Worm (Caenorhabditis elegans) whole organism, young adult: ENCODE measurements around the gene cul-1.

Source experiments
- B0035.1 ChIP-seq: sonication (generic microtip); optimal IDR thresholded peaks from 2 replicates; lab custom pipeline; 2016; ENCODE audit warnings: missing genetic modification characterization, mild to moderate bottlenecking, missing compliant biosample characterization, missing genotype, missing genetic modification reagents
- B0261.1 ChIP-seq: sonication (generic microtip); optimal IDR thresholded peaks from 2 replicates; lab custom pipeline; 2016; ENCODE audit warnings: mild to moderate bottlenecking, missing genetic modification characterization, moderate library complexity, missing compliant biosample characterization
- D2030.7 ChIP-seq: fragments of 200-800 bp; sonication (Bioruptor generic); IDR thresholded peaks from 2 replicates; pipeline ENCODE4 v1.3.6; 2022; ENCODE audit warnings: missing genetic modification reagents, missing genetic modification characterization, missing compliant biosample characterization
- F37B4.10 ChIP-seq: fragments of 200-800 bp; sonication (Bioruptor generic); IDR thresholded peaks from 2 replicates; pipeline ENCODE4 v1.3.6; 2022; ENCODE audit warnings: missing genetic modification characterization, missing compliant biosample characterization
- T26A5.8 ChIP-seq: sonication (generic microtip); optimal IDR thresholded peaks from 2 replicates; lab custom pipeline; 2016; ENCODE audit warnings: missing genetic modification characterization, missing compliant biosample characterization
- Y53G8AR.9 ChIP-seq: fragments of 200-800 bp; sonication (Bioruptor generic); conservative IDR thresholded peaks from 2 replicates; pipeline ENCODE4 v1.3.6; 2022; ENCODE audit warnings: missing genetic modification reagents, missing genetic modification characterization, missing compliant biosample characterization
- Y67H2A.10 ChIP-seq: fragments of 200-800 bp; sonication (Bioruptor generic); conservative IDR thresholded peaks from 2 replicates; pipeline ENCODE4 v1.3.6; 2022; ENCODE audit warnings: missing genetic modification reagents, missing genetic modification characterization, missing compliant biosample characterization
- Y95B8A.8 ChIP-seq: fragments of 200-800 bp; sonication (Bioruptor generic); IDR thresholded peaks from 2 replicates; pipeline ENCODE4 v1.3.6; 2022; ENCODE audit warnings: missing genetic modification reagents, missing genetic modification characterization, missing compliant biosample characterization
- ama-1 ChIP-seq, 3 experiments: fragments of 150-350 bp in 1 of 3; sonication (generic microtip) in 2 of 3; optimal IDR thresholded peaks; 2 replicates each; lab custom pipeline; 2014 to 2018; ENCODE audit warnings: missing biosample characterization in 2 of 3, missing genetic modification characterization in 2 of 3, missing genetic modification reagents in 2 of 3
- aptf-2 ChIP-seq: fragments of 200-800 bp; sonication (Bioruptor generic); conservative IDR thresholded peaks from 2 replicates; pipeline ENCODE4 v1.3.6; 2022; ENCODE audit warnings: missing genetic modification reagents, missing genetic modification characterization, missing compliant biosample characterization
- attf-5 ChIP-seq: fragments of 200-800 bp; sonication (Bioruptor generic); optimal IDR thresholded peaks from 2 replicates; lab custom pipeline; 2018; ENCODE audit warnings: mild to moderate bottlenecking, missing genetic modification characterization, missing compliant biosample characterization
- cebp-1 ChIP-seq, 2 experiments: fragments of 200-800 bp in 1 of 2; sonication (Bioruptor generic) in 1 of 2; sonication (generic microtip) in 1 of 2; IDR thresholded peaks in 1 of 2; optimal IDR thresholded peaks in 1 of 2; 2 replicates each; pipeline versions ENCODE4 v1.3.6 to Lab custom; 2017 to 2022; ENCODE audit warnings: missing compliant biosample characterization in 2 of 2, missing genetic modification characterization in 2 of 2, mild to moderate bottlenecking in 1 of 2, missing genetic modification reagents in 1 of 2, moderate library complexity in 1 of 2
- dpff-1 ChIP-seq: sonication (generic microtip); optimal IDR thresholded peaks from 2 replicates; lab custom pipeline; 2017; ENCODE audit warnings: mild to moderate bottlenecking, missing genetic modification characterization, missing compliant biosample characterization
- efl-1 ChIP-seq: fragments of 150-350 bp; optimal IDR thresholded peaks from 2 replicates; lab custom pipeline; 2014; ENCODE audit warnings: missing biosample characterization, missing genetic modification reagents, missing genetic modification characterization
- egl-18 ChIP-seq: fragments of 200-800 bp; sonication (Bioruptor generic); IDR thresholded peaks from 2 replicates; pipeline ENCODE4 v1.3.6; 2022; ENCODE audit warnings: missing genetic modification reagents, missing genetic modification characterization, missing compliant biosample characterization
- egl-44 ChIP-seq: fragments of 200-800 bp; sonication (Bioruptor generic); IDR thresholded peaks from 2 replicates; pipeline ENCODE4 v1.3.6; 2022; ENCODE audit warnings: missing genetic modification reagents, missing genetic modification characterization, missing compliant biosample characterization
- ekl-4 ChIP-seq: fragments of 200-800 bp; sonication (Bioruptor generic); IDR thresholded peaks from 2 replicates; pipeline ENCODE4 v1.3.6; 2022; ENCODE audit warnings: missing genetic modification reagents, missing genetic modification characterization, missing compliant biosample characterization
- hsf-1 ChIP-seq: fragments of 200-800 bp; sonication (Bioruptor generic); IDR thresholded peaks from 2 replicates; pipeline ENCODE4 v1.3.6; 2022; ENCODE audit warnings: missing genetic modification reagents, missing genetic modification characterization, missing compliant biosample characterization
- lag-1 ChIP-seq: fragments of 200-800 bp; sonication (Bioruptor generic); IDR thresholded peaks from 2 replicates; pipeline ENCODE4 v1.3.6; 2022; ENCODE audit warnings: missing genetic modification reagents, missing genetic modification characterization, missing compliant biosample characterization
- lin-26 ChIP-seq: fragments of 200-800 bp; sonication (Bioruptor generic); IDR thresholded peaks from 2 replicates; pipeline ENCODE4 v1.3.6; 2022; ENCODE audit warnings: missing genetic modification reagents, missing genetic modification characterization, missing compliant biosample characterization
- lin-40 ChIP-seq: sonication (generic microtip); optimal IDR thresholded peaks from 2 replicates; lab custom pipeline; 2016; ENCODE audit warnings: missing genetic modification characterization, mild to moderate bottlenecking, missing compliant biosample characterization, missing genotype, missing genetic modification reagents
- lsl-1 ChIP-seq: fragments of 200-800 bp; sonication (Bioruptor generic); optimal IDR thresholded peaks from 2 replicates; lab custom pipeline; 2018; ENCODE audit warnings: mild to moderate bottlenecking, missing genetic modification characterization, moderate library complexity, missing compliant biosample characterization
- madf-10 ChIP-seq: sonication (generic microtip); optimal IDR thresholded peaks from 2 replicates; lab custom pipeline; 2016; ENCODE audit warnings: mild to moderate bottlenecking, missing genetic modification characterization, missing compliant biosample characterization
- madf-8 ChIP-seq: fragments of 200-800 bp; sonication (Bioruptor generic); conservative IDR thresholded peaks from 2 replicates; pipeline ENCODE4 v1.3.6; 2022; ENCODE audit warnings: missing genetic modification reagents, missing genetic modification characterization, missing compliant biosample characterization
- mcd-1 ChIP-seq: fragments of 200-800 bp; sonication (Bioruptor generic); IDR thresholded peaks from 2 replicates; pipeline ENCODE4 v1.3.6; 2022; ENCODE audit warnings: missing genetic modification reagents, missing genetic modification characterization, missing compliant biosample characterization
- nfya-1 ChIP-seq: sonication (generic microtip); optimal IDR thresholded peaks from 2 replicates; lab custom pipeline; 2017; ENCODE audit warnings: antibody characterized with exemption, missing compliant biosample characterization, missing genetic modification characterization, borderline replicate concordance; ENCODE audit not compliant: insufficient read depth
- nfyb-1 ChIP-seq: fragments of 200-800 bp; sonication (Bioruptor generic); IDR thresholded peaks from 2 replicates; pipeline ENCODE4 v1.3.6; 2022; ENCODE audit warnings: missing genetic modification reagents, missing genetic modification characterization, missing compliant biosample characterization
- nhr-80 ChIP-seq: sonication (generic microtip); optimal IDR thresholded peaks from 2 replicates; lab custom pipeline; 2016; ENCODE audit warnings: missing genetic modification characterization, missing compliant biosample characterization
- nhr-90 ChIP-seq: sonication (generic microtip); optimal IDR thresholded peaks from 2 replicates; lab custom pipeline; 2016; ENCODE audit warnings: missing genotype, mild to moderate bottlenecking, missing genetic modification characterization, missing compliant biosample characterization
- pha-4 ChIP-seq: fragments of 150-350 bp; sonication (generic microtip); optimal IDR thresholded peaks from 2 replicates; lab custom pipeline; 2014; ENCODE audit warnings: missing biosample characterization, missing genetic modification reagents, missing genetic modification characterization
- sea-2 ChIP-seq: fragments of 200-800 bp; sonication (Bioruptor generic); IDR thresholded peaks from 2 replicates; pipeline ENCODE4 v1.3.6; 2022; ENCODE audit warnings: missing genetic modification characterization, missing compliant biosample characterization
- snpc-1.1 ChIP-seq: sonication (generic microtip); optimal IDR thresholded peaks from 2 replicates; lab custom pipeline; 2017; ENCODE audit warnings: missing genetic modification characterization, mild to moderate bottlenecking, missing compliant biosample characterization, antibody characterized with exemption, moderate library complexity, missing genotype, missing genetic modification reagents; ENCODE audit not compliant: insufficient read depth
- snpc-4 ChIP-seq, 5 experiments: fragments of 150-350 bp in 1 of 5; sonication (generic microtip) in 4 of 5; optimal IDR thresholded peaks; 2 replicates each; lab custom pipeline; 2014 to 2018; ENCODE audit warnings: missing genetic modification characterization in 5 of 5, missing biosample characterization in 3 of 5, antibody characterized with exemption in 2 of 5, mild to moderate bottlenecking in 2 of 5, missing compliant biosample characterization in 2 of 5, missing genotype in 2 of 5, moderate library complexity in 2 of 5, missing genetic modification reagents in 1 of 5
- tbx-9 ChIP-seq: sonication (generic microtip); optimal IDR thresholded peaks from 2 replicates; lab custom pipeline; 2016; ENCODE audit warnings: borderline replicate concordance, missing genetic modification characterization, inconsistent platforms, missing compliant biosample characterization
- tlf-1 ChIP-seq: fragments of 200-800 bp; sonication (Bioruptor generic); optimal IDR thresholded peaks from 2 replicates; lab custom pipeline; 2018; ENCODE audit warnings: mild to moderate bottlenecking, missing genetic modification characterization, missing compliant biosample characterization
- zfh-2 ChIP-seq: fragments of 200-800 bp; sonication (Bioruptor generic); conservative IDR thresholded peaks from 2 replicates; pipeline ENCODE4 v1.3.6; 2022; ENCODE audit warnings: missing genetic modification reagents, missing genetic modification characterization, missing compliant biosample characterization
- ztf-22 ChIP-seq: fragments of 200-800 bp; sonication (Bioruptor generic); optimal IDR thresholded peaks from 2 replicates; lab custom pipeline; 2018; ENCODE audit warnings: mild to moderate bottlenecking, missing genetic modification characterization, moderate library complexity, missing compliant biosample characterization
- ztf-25 ChIP-seq: fragments of 200-800 bp; sonication (Bioruptor generic); IDR thresholded peaks from 2 replicates; pipeline ENCODE4 v1.3.6; 2022; ENCODE audit warnings: missing genetic modification reagents, missing genetic modification characterization, missing compliant biosample characterization
- ztf-26 ChIP-seq: sonication (generic microtip); optimal IDR thresholded peaks from 2 replicates; lab custom pipeline; 2017; ENCODE audit warnings: missing genetic modification characterization, missing compliant biosample characterization
- ztf-28 ChIP-seq: fragments of 200-800 bp; sonication (Bioruptor generic); IDR thresholded peaks from 2 replicates; pipeline ENCODE4 v1.3.6; 2022; ENCODE audit warnings: missing genetic modification reagents, missing genetic modification characterization, missing compliant biosample characterization

cul-1 gene

ce11 chrIII:10461164-10461546 lies 9.9 kb upstream of the cul-1 start, which contains the start of gene atx-2 (continued):
- peak; percentile 85 for TF ChIP-seq nhr-90
- TF ChIP-seq efl-1 (GFP tag; lab: Kevin White, UChicago): peak; percentile 77
- TF ChIP-seq Y67H2A.10 (GFP tag; lab: Robert Waterston, UW): peak; percentile 86
- TF ChIP-seq T26A5.8 (tag; lab: Kevin White, UChicago): peak; percentile 64
- no peak for TF ChIP-seq nfya-1
- TF ChIP-seq lsl-1 (GFP tag; lab: Kevin White, UChicago): peak; percentile 76
- TF ChIP-seq egl-18: no peak
- TF ChIP-seq snpc-4 (GFP tag; optimal IDR thresholded peaks at IDR 0.05; lab: Kevin White, UChicago): peak; percentile 69
- TF ChIP-seq snpc-4 (tag; optimal IDR thresholded peaks at IDR 0.05; lab: Kevin White, UChicago): peak; percentile 6 to 84 (median 62)
- TF ChIP-seq ztf-28: peak; percentile 95
- TF ChIP-seq lin-26 (GFP tag; lab: Robert Waterston, UW): peak; percentile 88
- 0 out of 2 replicates have a peak, but pooled peaks have one; percentile 70 for TF ChIP-seq sea-2 (GFP tag; lab: Robert Waterston, UW)
- TF ChIP-seq zfh-2 (GFP tag; lab: Robert Waterston, UW): peak; percentile 97
- peak; percentile 82 for TF ChIP-seq tlf-1
- no peak for TF ChIP-seq B0261.1
- TF ChIP-seq dpff-1 (tag; lab: Kevin White, UChicago): no peak
- no peak for TF ChIP-seq pha-4 (tag; lab: Kevin White, UChicago)
- TF ChIP-seq snpc-1.1 (tag; lab: Kevin White, UChicago): peak; percentile 71
- TF ChIP-seq ztf-22 (GFP tag; lab: Kevin White, UChicago): peak; percentile 42
- TF ChIP-seq nfyb-1: peak; percentile 93
- TF ChIP-seq hsf-1 (GFP tag; lab: Robert Waterston, UW): peak; percentile 69; the same call in 1 of the 2 replicates
- TF ChIP-seq egl-44: peak; percentile 92
- peak; percentile 61 for TF ChIP-seq madf-8
- peak; percentile 67 for TF ChIP-seq B0035.1 (tag; lab: Kevin White, UChicago)
- peak; percentile 87 for TF ChIP-seq D2030.7
- TF ChIP-seq Y53G8AR.9: peak; percentile 87
- 0 out of 2 replicates have a peak, but pooled peaks have one; percentile 87 for TF ChIP-seq F37B4.10 (GFP tag; lab: Robert Waterston, UW)
- no peak for TF ChIP-seq tbx-9 (tag; lab: Kevin White, UChicago)
- TF ChIP-seq ztf-25 (GFP tag; lab: Robert Waterston, UW): peak; percentile 96
- TF ChIP-seq lag-1 (GFP tag; lab: Robert Waterston, UW): no peak

- TF ChIP-seq zfh-2 (GFP tag; lab: Robert Waterston, UW): peak; percentile 56; the same call in 1 of the 2 replicates
- no peak for TF ChIP-seq aptf-2 (GFP tag; lab: Robert Waterston, UW)
- no peak for TF ChIP-seq Y95B8A.8 (GFP tag; lab: Robert Waterston, UW)
- TF ChIP-seq madf-10: no peak
Measured at ce11 chrIII:10462935-10463548, 8.0 kb upstream of the cul-1 start.

- TF ChIP-seq nhr-80 (tag; lab: Kevin White, UChicago) (peak; percentile 45), tbx-9 (tag; lab: Kevin White, UChicago) (no peak), lin-26 (GFP tag; lab: Robert Waterston, UW) (no peak), mcd-1 (GFP tag; lab: Robert Waterston, UW) (peak; percentile 24; the same call in 1 of the 2 replicates), cebp-1 (GFP tag; IDR thresholded peaks at IDR 0.05; lab: Robert Waterston, UW) (no peak; the same call in 1 of the 2 replicates), cebp-1 (tag; optimal IDR thresholded peaks at IDR 0.05; lab: Kevin White, UChicago) (peak; percentile 78), lin-40 (tag; lab: Kevin White, UChicago) (peak; percentile 38), attf-5 (GFP tag; lab: Kevin White, UChicago) (peak; percentile 83), ama-1 (optimal IDR thresholded peaks at IDR 0.05; lab: Kevin White, UChicago) (no peak), ama-1 (GFP tag; optimal IDR thresholded peaks at IDR 0.05; lab: Kevin White, UChicago) (peak in 1 of 2 experiments; percentile 9), nfya-1 (no peak), ztf-26 (peak; percentile 28), ekl-4 (GFP tag; lab: Robert Waterston, UW) (peak; percentile 18; the same call in 1 of the 2 replicates)
Measured at ce11 chrIII:10463653-10464052, 7.4 kb upstream of the cul-1 start.
